Fruit fly (Drosophila melanogaster): ENCODE measurements around the gene CG31286.
A peak's percentile ranks its signal among the peaks of the same experiment; 100 is the strongest.

CG31286 gene

dm6 chr3R:6672303-6673007, 31.4 kb downstream of the CG31286 start (continued):
- TF ChIP-seq otp (GFP tag; IDR thresholded peaks at IDR 0.05) (no peak), ac (GFP tag; optimal IDR thresholded peaks at IDR 0.05) (no peak), CG6272 (GFP tag; IDR thresholded peaks at IDR 0.05) (no peak), prd (optimal IDR thresholded peaks at IDR 0.05) (no peak), prd (GFP tag; IDR thresholded peaks at IDR 0.05) (0 out of 3 replicates have a peak, but pooled peaks have one; percentile 23), knrl (GFP tag; IDR thresholded peaks at IDR 0.05; ENCODE audit: partially characterized antibody) (peak; percentile 34; the same call in 2 of the 3 replicates), CG12391 (tag; optimal IDR thresholded peaks at IDR 0.05) (peak; percentile 30), sc (optimal IDR thresholded peaks at IDR 0.05) (no peak), sc (GFP tag; optimal IDR thresholded peaks at IDR 0.05) (no peak), sqz (GFP tag; optimal IDR thresholded peaks at IDR 0.05) (no peak), Optix (GFP tag; IDR thresholded peaks at IDR 0.05) (no peak), Doc2 (GFP tag; IDR thresholded peaks at IDR 0.05) (no peak), CG8290 (GFP tag; optimal IDR thresholded peaks at IDR 0.05) (no peak), CG8290 (tag; optimal IDR thresholded peaks at IDR 0.05) (no peak), Fer1 (GFP tag; optimal IDR thresholded peaks at IDR 0.05) (no peak), gt (GFP tag; IDR thresholded peaks at IDR 0.05) (no peak), CG16813 (GFP tag; IDR thresholded peaks at IDR 0.05; ENCODE audit: partially characterized antibody) (peak; percentile 74), grn (GFP tag; optimal IDR thresholded peaks at IDR 0.05) (peak; percentile 74), CG6791 (GFP tag; IDR thresholded peaks at IDR 0.05; ENCODE audit: partially characterized antibody) (peak; percentile 72), CrebB (tag; optimal IDR thresholded peaks at IDR 0.05) (no peak), Spps (tag; optimal IDR thresholded peaks at IDR 0.05) (no peak), CG18262 (tag; optimal IDR thresholded peaks at IDR 0.05) (peak; percentile 63), nau (GFP tag; optimal IDR thresholded peaks at IDR 0.05) (no peak), lola (GFP tag; optimal IDR thresholded peaks at IDR 0.05) (peak in 1 of 3 experiments; percentile 65), nmo (GFP tag; optimal IDR thresholded peaks at IDR 0.05) (peak; percentile 29), vfl (GFP tag; optimal IDR thresholded peaks at IDR 0.05) (no peak), CG9437 (GFP tag; optimal IDR thresholded peaks at IDR 0.05) (peak; percentile 5), CG3847 (GFP tag; IDR thresholded peaks at IDR 0.05) (no peak), Fer2 (tag; optimal IDR thresholded peaks at IDR 0.05) (no peak), CG33557 (GFP tag; optimal IDR thresholded peaks at IDR 0.05) (no peak), Blimp-1 (GFP tag; optimal IDR thresholded peaks at IDR 0.05) (peak; percentile 64), wor (GFP tag; IDR thresholded peaks at IDR 0.05) (no peak), D19B (GFP tag; optimal IDR thresholded peaks at IDR 0.05) (peak; percentile 10), oc (tag; optimal IDR thresholded peaks at IDR 0.05) (no peak), CG12236 (GFP tag; optimal IDR thresholded peaks at IDR 0.05) (no peak), CG2678 (tag; optimal IDR thresholded peaks at IDR 0.05) (no peak), chif (GFP tag; optimal IDR thresholded peaks at IDR 0.05) (peak in 1 of 2 experiments; percentile 4), H2.0 (GFP tag; IDR thresholded peaks at IDR 0.05) (no peak), sd (tag; optimal IDR thresholded peaks at IDR 0.05) (peak; percentile 89), nerfin-2 (GFP tag; IDR thresholded peaks at IDR 0.05; ENCODE audit: partially characterized antibody) (peak; percentile 45; the same call in 1 of the 2 replicates), HLH4C (GFP tag; IDR thresholded peaks at IDR 0.05; ENCODE audit: partially characterized antibody) (peak; percentile 61; the same call in 2 of the 3 replicates), dmrt11E (tag; optimal IDR thresholded peaks at IDR 0.05) (peak; percentile 51), B-H1 (GFP tag; IDR thresholded peaks at IDR 0.05) (no peak), CG12942 (GFP tag; optimal IDR thresholded peaks at IDR 0.05) (no peak), CG10267 (tag; optimal IDR thresholded peaks at IDR 0.05) (peak; percentile 10), rib (GFP tag; IDR thresholded peaks at IDR 0.05) (no peak), CG2199 (GFP tag; IDR thresholded peaks at IDR 0.05) (0 out of 3 replicates have a peak, but pooled peaks have one; percentile 68), Sry-β (GFP tag; optimal IDR thresholded peaks at IDR 0.05) (no peak), CG14860 (GFP tag; IDR thresholded peaks at IDR 0.05; ENCODE audit: partially characterized antibody) (peak; percentile 67)

All from whole organism, embryonic.